Fruit fly (Drosophila melanogaster) whole organism, wandering third instar larva: ENCODE results near the gene Trf5.

ENCODE experiments used
- Abd-B ChIP-seq: fragments of >200 bp; optimal IDR thresholded peaks from 2 replicates; lab custom pipeline; 2017; ENCODE audit warnings: missing biosample characterization, missing genetic modification characterization
- CG32264 ChIP-seq: fragments of 200-800 bp; sonication (Bioruptor generic); optimal IDR thresholded peaks from 2 replicates; lab custom pipeline; 2016; ENCODE audit warnings: missing biosample characterization, missing genetic modification characterization
- CG9705 ChIP-seq: fragments of 200-800 bp; sonication (Bioruptor generic); optimal IDR thresholded peaks from 2 replicates; lab custom pipeline; 2018; ENCODE audit warnings: missing biosample characterization, mild to moderate bottlenecking, missing genetic modification characterization
- CrebA ChIP-seq: fragments of 200-800 bp; sonication (Bioruptor generic); optimal IDR thresholded peaks from 2 replicates; lab custom pipeline; 2016; ENCODE audit warnings: missing biosample characterization, mild to moderate bottlenecking, missing genetic modification characterization, borderline replicate concordance
- Dfd ChIP-seq: fragments of >200 bp; optimal IDR thresholded peaks from 2 replicates; lab custom pipeline; 2017; ENCODE audit warnings: missing biosample characterization, missing genetic modification characterization
- Dif ChIP-seq: fragments of 200-275, 200-300 bp; sonication (Bioruptor generic); optimal IDR thresholded peaks from 2 replicates; lab custom pipeline; 2018; ENCODE audit warnings: missing biosample characterization, missing genetic modification characterization; ENCODE audit not compliant: partially characterized antibody
- HLH106 ChIP-seq: fragments of 200-800 bp; optimal IDR thresholded peaks from 3 replicates; lab custom pipeline; 2019; ENCODE audit warnings: missing biosample characterization, mild to moderate bottlenecking, missing genetic modification characterization, moderate library complexity
- Hnf4 ChIP-seq: fragments of 200-800 bp; sonication (Bioruptor generic); optimal IDR thresholded peaks from 2 replicates; lab custom pipeline; 2016; ENCODE audit warnings: missing biosample characterization, mild to moderate bottlenecking, missing genetic modification characterization
- Hr78 ChIP-seq: fragments of >200 bp; optimal IDR thresholded peaks from 2 replicates; lab custom pipeline; 2017; ENCODE audit warnings: missing biosample characterization, missing genetic modification characterization
- Hr83 ChIP-seq: fragments of 200-300 bp; sonication (Bioruptor generic); optimal IDR thresholded peaks from 2 replicates; lab custom pipeline; 2016; ENCODE audit warnings: missing biosample characterization, mild to moderate bottlenecking, missing genetic modification characterization, moderate library complexity; ENCODE audit not compliant: poor library complexity, severe bottlenecking
- Jra ChIP-seq: sonication (Bioruptor generic); optimal IDR thresholded peaks from 2 replicates; lab custom pipeline; 2016; ENCODE audit warnings: missing biosample characterization, missing genetic modification characterization
- Mio ChIP-seq: sonication (Bioruptor generic); optimal IDR thresholded peaks from 2 replicates; lab custom pipeline; 2016; ENCODE audit warnings: missing biosample characterization, missing genetic modification characterization
- Myc ChIP-seq: fragments of >200 bp; optimal IDR thresholded peaks from 2 replicates; lab custom pipeline; 2017
- Rel ChIP-seq, 2 experiments: fragments of 200-800 bp; sonication (Bioruptor generic) in 1 of 2; optimal IDR thresholded peaks; 2 replicates in 1 of 2; 3 replicates in 1 of 2; lab custom pipeline; 2016 to 2019; ENCODE audit warnings: mild to moderate bottlenecking in 2 of 2, missing biosample characterization in 2 of 2, missing genetic modification characterization in 2 of 2, moderate library complexity in 1 of 2
- Sp1 ChIP-seq: fragments of 200-800 bp; sonication (Bioruptor generic); optimal IDR thresholded peaks from 3 replicates; lab custom pipeline; 2019; ENCODE audit warnings: missing biosample characterization, mild to moderate bottlenecking, missing genetic modification characterization, moderate library complexity
- br ChIP-seq: fragments of 200-800 bp; sonication (Bioruptor generic); optimal IDR thresholded peaks from 2 replicates; lab custom pipeline; 2016; ENCODE audit warnings: missing biosample characterization, missing genetic modification characterization
- brk ChIP-seq: fragments of 200-800 bp; sonication (Bioruptor generic); optimal IDR thresholded peaks from 2 replicates; lab custom pipeline; 2016; ENCODE audit warnings: missing biosample characterization, mild to moderate bottlenecking, missing genetic modification characterization
- dl ChIP-seq, 2 experiments: fragments of 175-275, 200-275 bp in 1 of 2; fragments of 200-275 bp in 1 of 2; sonication (Bioruptor generic); optimal IDR thresholded peaks; lab custom pipeline; 2018; ENCODE audit warnings: mild to moderate bottlenecking in 2 of 2, missing biosample characterization in 2 of 2, missing genetic modification characterization in 2 of 2, moderate library complexity in 2 of 2; ENCODE audit not compliant: partially characterized antibody in 2 of 2, insufficient read depth in 1 of 2
- dsf ChIP-seq: sonication (Bioruptor generic); optimal IDR thresholded peaks from 2 replicates; lab custom pipeline; 2016; ENCODE audit warnings: missing biosample characterization, missing genetic modification characterization, borderline replicate concordance
- ey ChIP-seq: fragments of 200-800 bp; sonication (Bioruptor generic); optimal IDR thresholded peaks from 2 replicates; lab custom pipeline; 2016; ENCODE audit warnings: missing biosample characterization, missing genetic modification characterization
- foxo ChIP-seq, 2 experiments: fragments of 200-800 bp; sonication (Bioruptor generic); optimal IDR thresholded peaks; 2 replicates in 1 of 2; 3 replicates in 1 of 2; lab custom pipeline; 2016 to 2017; ENCODE audit warnings: missing biosample characterization in 2 of 2, missing genetic modification characterization in 2 of 2
- fru ChIP-seq: fragments of 200-800 bp; sonication (Bioruptor generic); optimal IDR thresholded peaks from 3 replicates; lab custom pipeline; 2016; ENCODE audit warnings: missing biosample characterization, mild to moderate bottlenecking, missing genetic modification characterization
- h ChIP-seq: fragments of 200-800 bp; sonication (Bioruptor generic); optimal IDR thresholded peaks from 3 replicates; lab custom pipeline; 2016; ENCODE audit warnings: missing biosample characterization, mild to moderate bottlenecking, missing genetic modification characterization
- lola ChIP-seq: fragments of >200 bp; optimal IDR thresholded peaks from 2 replicates; lab custom pipeline; 2017; ENCODE audit warnings: missing biosample characterization, missing genetic modification characterization
- pan ChIP-seq: fragments of >200 bp; optimal IDR thresholded peaks from 2 replicates; lab custom pipeline; 2017
- psq ChIP-seq: fragments of 200-800 bp; sonication (Bioruptor generic); optimal IDR thresholded peaks from 3 replicates; lab custom pipeline; 2017; ENCODE audit warnings: missing biosample characterization, mild to moderate bottlenecking, missing genetic modification characterization, moderate library complexity
- rgr ChIP-seq: fragments of 200-800 bp; sonication (Bioruptor generic); optimal IDR thresholded peaks from 3 replicates; lab custom pipeline; 2016; ENCODE audit warnings: missing biosample characterization, mild to moderate bottlenecking, missing genetic modification characterization
- sage ChIP-seq: fragments of 200-800 bp; sonication (Bioruptor generic); optimal IDR thresholded peaks from 2 replicates; lab custom pipeline; 2016; ENCODE audit warnings: missing biosample characterization, mild to moderate bottlenecking, missing genetic modification characterization
- tai ChIP-seq: sonication (Bioruptor generic); optimal IDR thresholded peaks from 2 replicates; lab custom pipeline; 2016; ENCODE audit warnings: missing biosample characterization, missing genetic modification characterization
- usp ChIP-seq: fragments of >200 bp; optimal IDR thresholded peaks from 2 replicates; lab custom pipeline; 2017; ENCODE audit warnings: missing biosample characterization, missing genetic modification characterization
- woc ChIP-seq: sonication (Bioruptor generic); optimal IDR thresholded peaks from 2 replicates; lab custom pipeline; 2016; ENCODE audit warnings: missing biosample characterization, mild to moderate bottlenecking, missing genetic modification characterization

Trf5 gene

DNA sequence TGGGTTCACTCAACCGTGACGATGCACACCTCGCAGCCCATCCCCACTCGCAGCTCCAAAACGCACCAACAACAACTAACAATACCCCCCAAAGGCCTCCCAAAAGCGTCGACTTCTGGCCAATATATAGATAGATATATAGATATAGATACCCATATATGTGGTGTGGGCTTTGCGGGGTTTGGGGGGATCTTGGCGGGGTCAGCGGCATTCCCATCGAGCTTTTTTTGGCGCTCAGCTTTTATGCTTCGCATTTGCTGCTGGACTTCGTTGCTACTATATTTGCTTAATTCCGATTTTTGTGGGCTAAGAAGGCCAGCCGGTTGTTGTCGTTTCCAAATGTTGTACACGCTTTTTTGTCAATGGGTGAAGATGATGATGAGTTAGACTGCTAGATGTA lies 31.1 kb upstream of the Trf5 start:
- TF ChIP-seq pan (lab: Kevin White, UChicago) (no peak), tai (GFP tag; lab: Kevin White, UChicago) (no peak), h (GFP tag; lab: Kevin White, UChicago) (no peak), fru (no peak), Hnf4 (GFP tag; lab: Kevin White, UChicago) (no peak), lola (GFP tag; lab: Kevin White, UChicago) (no peak), sage (GFP tag; lab: Kevin White, UChicago) (no peak), psq (GFP tag; lab: Kevin White, UChicago) (no peak), br (GFP tag; lab: Kevin White, UChicago) (no peak), CrebA (GFP tag; lab: Kevin White, UChicago) (no peak), dl (GFP tag; optimal IDR thresholded peaks at IDR 0.05; lab: Kevin White, UChicago; ENCODE audit: insufficient read depth in 1 of 2, partially characterized antibody in 2 of 2) (no peak), CG32264 (GFP tag; lab: Kevin White, UChicago) (no peak), Hr83 (GFP tag; lab: Kevin White, UChicago) (no peak), ey (no peak), woc (no peak), Dfd (no peak), HLH106 (tag; lab: Kevin White, UChicago) (no peak), rgr (GFP tag; lab: Kevin White, UChicago) (no peak), Abd-B (GFP tag; lab: Kevin White, UChicago) (no peak), Jra (GFP tag; lab: Kevin White, UChicago) (no peak)
- TF ChIP-seq, all 38 proteins: peak for 0

DNA sequence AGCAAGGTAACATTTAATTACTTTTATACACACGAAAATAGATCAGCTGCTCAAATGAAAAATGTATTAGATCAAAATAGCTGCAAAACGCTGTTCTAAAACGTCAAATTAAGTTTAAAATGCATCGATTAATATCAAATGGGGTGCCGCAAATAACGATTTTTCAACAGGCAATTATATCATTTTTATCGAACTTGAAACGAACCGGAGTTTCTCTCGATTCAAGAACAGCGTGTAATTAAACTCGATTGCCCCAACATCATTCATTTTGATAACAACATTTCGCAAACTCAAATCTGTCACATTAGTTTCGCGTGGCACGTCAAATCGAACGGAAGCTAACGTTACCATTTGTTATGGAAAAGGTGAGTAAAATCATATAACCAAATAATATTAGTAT lies 29.1 kb upstream of the Trf5 start, which contains the start of gene CG31689:
CG31689 (plus strand) TSS at position 301 of the 400 bp plus-strand sequence.
- TF ChIP-seq br (GFP tag; lab: Kevin White, UChicago) (no peak), foxo (GFP tag; optimal IDR thresholded peaks at IDR 0.05; lab: Kevin White, UChicago) (no peak)

DNA sequence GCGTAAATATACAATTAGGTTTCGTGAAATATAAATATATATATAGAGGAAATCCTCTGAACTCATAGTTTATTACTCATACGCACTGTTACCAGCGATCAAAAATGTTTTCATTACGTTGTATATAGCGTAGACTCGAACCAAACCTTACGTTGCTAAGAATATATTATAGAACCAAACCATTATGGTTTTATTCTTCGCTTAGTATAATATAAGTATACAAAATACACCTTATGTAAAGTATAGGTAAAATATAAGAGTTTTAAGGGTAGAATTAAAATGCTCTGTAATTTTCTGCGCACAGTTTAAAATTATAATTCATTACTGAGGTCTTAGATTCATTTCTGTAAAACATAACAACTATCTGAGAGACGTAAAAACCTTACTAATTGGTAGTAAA lies 28.2 kb upstream of the Trf5 start:
- TF ChIP-seq brk (GFP tag; lab: Kevin White, UChicago) (no peak), Myc (lab: Kevin White, UChicago) (peak; percentile 54)

DNA sequence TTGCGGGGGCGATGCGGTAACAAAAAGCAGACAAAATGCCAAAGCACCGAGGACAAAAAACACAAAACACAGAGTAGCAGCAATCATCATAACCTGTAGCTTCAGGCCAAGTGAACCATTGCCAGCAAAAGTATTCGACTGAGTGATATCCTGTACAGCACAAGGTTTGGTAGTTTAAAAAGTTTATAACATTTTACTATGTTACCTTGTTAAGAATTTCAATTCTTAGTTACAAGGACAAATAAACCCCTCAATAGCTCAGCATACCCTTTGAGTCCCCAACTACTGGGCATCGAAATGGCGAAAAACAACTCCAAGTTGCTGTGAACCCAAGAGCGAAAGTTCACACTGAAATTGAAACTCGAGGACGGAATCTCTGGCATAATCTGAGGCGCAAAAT lies 26.9 kb upstream of the Trf5 start:
- TF ChIP-seq Hr78 (GFP tag; lab: Kevin White, UChicago) = no peak
- no peak for TF ChIP-seq rgr (GFP tag; lab: Kevin White, UChicago)
- TF ChIP-seq Dif (GFP tag; lab: Kevin White, UChicago) = no peak
- TF ChIP-seq tai (GFP tag; lab: Kevin White, UChicago) = no peak
- no peak for TF ChIP-seq ey
- no peak for TF ChIP-seq Abd-B (GFP tag; lab: Kevin White, UChicago)
- TF ChIP-seq dsf (GFP tag; lab: Kevin White, UChicago) = no peak
- no peak for TF ChIP-seq brk (GFP tag; lab: Kevin White, UChicago)
- no peak for TF ChIP-seq h (GFP tag; lab: Kevin White, UChicago)
- TF ChIP-seq Hnf4 (GFP tag; lab: Kevin White, UChicago) = no peak
- no peak for TF ChIP-seq usp (GFP tag; lab: Kevin White, UChicago)
- TF ChIP-seq psq (GFP tag; lab: Kevin White, UChicago) = no peak

DNA sequence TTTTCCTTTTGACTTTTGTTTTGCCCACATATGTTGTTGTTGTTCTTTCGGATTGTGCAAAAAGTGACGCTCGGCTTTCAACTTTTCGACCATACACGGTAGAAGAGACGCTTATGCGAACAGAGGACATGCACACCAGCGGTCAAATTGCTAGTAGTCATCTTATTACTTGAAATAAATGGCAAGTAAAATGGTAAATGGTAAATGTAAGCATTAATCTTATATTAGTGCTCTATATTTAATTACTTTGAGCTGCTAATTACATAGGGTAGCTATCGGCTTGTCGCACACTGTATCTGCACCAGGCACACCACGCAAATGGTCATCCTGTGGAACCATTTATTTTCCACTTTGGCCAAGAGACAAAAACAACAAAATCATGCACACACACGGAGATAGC lies 25.1 kb upstream of the Trf5 start:
- TF ChIP-seq fru = peak; percentile 4
- no peak for TF ChIP-seq brk (GFP tag; lab: Kevin White, UChicago)
- TF ChIP-seq foxo (GFP tag; optimal IDR thresholded peaks at IDR 0.05; lab: Kevin White, UChicago) = no peak
- TF ChIP-seq Dfd = no peak
- TF ChIP-seq, all 38 proteins: peak for 1

DNA sequence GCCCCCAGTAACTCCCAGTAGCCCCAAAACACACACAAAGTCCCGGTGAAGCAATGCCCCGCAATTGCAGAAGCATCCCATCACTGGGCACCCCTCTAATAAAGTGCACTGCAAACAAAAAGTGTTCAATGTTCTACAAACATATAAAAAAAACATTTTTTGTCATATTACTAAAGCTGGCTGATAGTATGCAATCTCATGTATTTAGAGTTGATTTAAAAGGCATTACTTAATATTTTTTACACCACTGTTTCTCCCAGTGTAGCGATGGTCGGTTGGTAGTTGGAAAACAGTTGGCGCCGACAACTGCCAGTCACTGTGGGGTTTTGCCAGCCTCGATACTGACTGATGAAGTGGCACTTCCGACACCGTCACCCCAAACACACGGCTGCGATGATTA lies 24.1 kb upstream of the Trf5 start:
- TF ChIP-seq h (GFP tag; lab: Kevin White, UChicago) (peak; percentile 6), psq (GFP tag; lab: Kevin White, UChicago) (no peak), CG32264 (GFP tag; lab: Kevin White, UChicago) (no peak)

DNA sequence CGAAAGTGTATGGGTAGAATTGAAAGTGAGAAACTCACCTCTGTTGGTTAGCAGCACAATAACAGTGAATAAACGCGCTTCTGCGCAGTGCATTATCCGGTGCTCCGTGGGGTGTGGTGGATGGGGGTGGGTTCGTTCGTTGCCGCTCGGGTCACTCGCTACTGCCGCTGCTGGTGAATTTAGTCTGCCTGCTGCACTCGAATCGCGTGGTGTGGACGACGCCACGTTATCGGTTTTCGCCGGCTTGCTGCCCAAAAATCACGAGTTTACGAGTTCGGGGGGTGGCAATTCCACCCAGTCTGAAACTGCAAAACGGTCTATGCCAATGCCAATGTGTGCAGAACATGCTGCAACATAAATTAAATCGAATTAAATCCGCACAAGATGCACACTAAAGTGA lies 18.7 kb downstream of the Trf5 start, which contains the start of gene Tmtc1:
Tmtc1 (plus strand) TSS at position 182 of the 400 bp plus-strand sequence.
- TF ChIP-seq tai (GFP tag; lab: Kevin White, UChicago) (no peak), CrebA (GFP tag; lab: Kevin White, UChicago) (no peak), CG9705 (GFP tag; lab: Kevin White, UChicago) (no peak), Mio (GFP tag; lab: Kevin White, UChicago) (no peak), Abd-B (GFP tag; lab: Kevin White, UChicago) (no peak), Sp1 (no peak), Rel (GFP tag; optimal IDR thresholded peaks at IDR 0.05; lab: Kevin White, UChicago) (no peak), Rel (tag; optimal IDR thresholded peaks at IDR 0.05; lab: Kevin White, UChicago) (no peak), br (GFP tag; lab: Kevin White, UChicago) (no peak)
